Worm (Caenorhabditis elegans) whole organism, L3 larva: ENCODE results near the gene cdc-48.1.

Source experiments
- R02D3.7 ChIP-seq: fragments of 150-350 bp; optimal IDR thresholded peaks from 2 replicates; lab custom pipeline; 2014; ENCODE audit warnings: missing biosample characterization, missing genetic modification characterization
- ZK546.5 ChIP-seq: sonication (generic microtip); optimal IDR thresholded peaks from 2 replicates; lab custom pipeline; 2017; ENCODE audit warnings: missing biosample characterization, missing genetic modification characterization
- ama-1 ChIP-seq: fragments of 150-350 bp; optimal IDR thresholded peaks from 2 replicates; lab custom pipeline; 2018
- ceh-28 ChIP-seq: fragments of 150-350 bp; optimal IDR thresholded peaks from 2 replicates; lab custom pipeline; 2014; ENCODE audit warnings: missing biosample characterization, missing genetic modification reagents, missing genetic modification characterization
- ceh-9 ChIP-seq: sonication (generic microtip); optimal IDR thresholded peaks from 2 replicates; lab custom pipeline; 2018; ENCODE audit warnings: missing biosample characterization, missing genetic modification characterization
- daf-12 ChIP-seq: fragments of 150-350 bp; optimal IDR thresholded peaks from 2 replicates; lab custom pipeline; 2014; ENCODE audit warnings: missing biosample characterization, missing genetic modification reagents, missing genetic modification characterization
- egl-5 ChIP-seq: fragments of 150-350 bp; optimal IDR thresholded peaks from 2 replicates; lab custom pipeline; 2017; ENCODE audit warnings: missing biosample characterization, missing genetic modification reagents, missing genetic modification characterization, inconsistent platforms
- elt-1 ChIP-seq: fragments of 150-350 bp; optimal IDR thresholded peaks from 2 replicates; lab custom pipeline; 2014; ENCODE audit warnings: missing biosample characterization, missing genetic modification characterization
- elt-2 ChIP-seq: sonication (generic microtip); optimal IDR thresholded peaks from 2 replicates; lab custom pipeline; 2016; ENCODE audit warnings: missing genetic modification reagents, mild to moderate bottlenecking, missing genetic modification characterization, missing compliant biosample characterization
- elt-3 ChIP-seq, 3 experiments: fragments of 150-350 bp in 1 of 3; sonication (generic microtip) in 2 of 3; optimal IDR thresholded peaks; 2 replicates in 2 of 3; 4 replicates in 1 of 3; lab custom pipeline; 2014 to 2017; ENCODE audit warnings: missing biosample characterization in 3 of 3, missing genetic modification characterization in 3 of 3
- eor-1 ChIP-seq, 2 experiments: fragments of 150-350 bp; optimal IDR thresholded peaks; 2 replicates each; lab custom pipeline; 2014 to 2018; ENCODE audit warnings: missing biosample characterization in 2 of 2, missing genetic modification characterization in 2 of 2
- fos-1 ChIP-seq: fragments of 150-350 bp; optimal IDR thresholded peaks from 2 replicates; lab custom pipeline; 2014; ENCODE audit warnings: missing biosample characterization, missing genetic modification characterization
- hmg-11 ChIP-seq: sonication (generic microtip); optimal IDR thresholded peaks from 2 replicates; lab custom pipeline; 2016; ENCODE audit warnings: missing genetic modification characterization, missing compliant biosample characterization
- jun-1 ChIP-seq: fragments of 150-350 bp; optimal IDR thresholded peaks from 2 replicates; lab custom pipeline; 2014; ENCODE audit warnings: missing biosample characterization, missing genetic modification reagents, missing genetic modification characterization
- lin-15B ChIP-seq: fragments of 150-350 bp; optimal IDR thresholded peaks from 2 replicates; lab custom pipeline; 2014; ENCODE audit warnings: missing biosample characterization, missing genetic modification characterization
- lin-39 ChIP-seq: fragments of 150-350 bp; optimal IDR thresholded peaks from 2 replicates; lab custom pipeline; 2018; ENCODE audit warnings: missing biosample characterization, missing genetic modification reagents, missing genetic modification characterization
- lsy-12 ChIP-seq: sonication (generic microtip); optimal IDR thresholded peaks from 2 replicates; lab custom pipeline; 2016; ENCODE audit warnings: mild to moderate bottlenecking, missing genetic modification characterization, missing compliant biosample characterization
- mdl-1 ChIP-seq: fragments of 150-350 bp; optimal IDR thresholded peaks from 2 replicates; lab custom pipeline; 2014; ENCODE audit warnings: missing biosample characterization, missing genetic modification characterization
- mml-1 ChIP-seq: fragments of 150-350 bp; sonication (generic microtip); optimal IDR thresholded peaks from 3 replicates; lab custom pipeline; 2014; ENCODE audit warnings: missing biosample characterization, missing genetic modification characterization
- nfya-1 ChIP-seq: sonication (generic microtip); optimal IDR thresholded peaks from 2 replicates; lab custom pipeline; 2017; ENCODE audit warnings: missing genetic modification characterization, mild to moderate bottlenecking, missing compliant biosample characterization, antibody characterized with exemption, moderate library complexity; ENCODE audit not compliant: insufficient read depth
- nhr-11 ChIP-seq: fragments of 150-350 bp; optimal IDR thresholded peaks from 2 replicates; lab custom pipeline; 2014; ENCODE audit warnings: missing biosample characterization, missing genetic modification characterization
- nhr-12 ChIP-seq: fragments of 150-350 bp; optimal IDR thresholded peaks from 2 replicates; lab custom pipeline; 2014; ENCODE audit warnings: missing biosample characterization, missing genetic modification characterization
- nhr-23 ChIP-seq: fragments of 150-350 bp; optimal IDR thresholded peaks from 2 replicates; lab custom pipeline; 2014; ENCODE audit warnings: missing biosample characterization, missing genetic modification reagents, missing genetic modification characterization
- nhr-237 ChIP-seq: fragments of 150-350 bp; optimal IDR thresholded peaks from 2 replicates; lab custom pipeline; 2014; ENCODE audit warnings: missing biosample characterization, missing genetic modification characterization
- nhr-25 ChIP-seq: sonication (generic microtip); optimal IDR thresholded peaks from 2 replicates; lab custom pipeline; 2017; ENCODE audit warnings: missing biosample characterization, missing genetic modification characterization
- nhr-28 ChIP-seq: fragments of 150-350 bp; optimal IDR thresholded peaks from 2 replicates; lab custom pipeline; 2014; ENCODE audit warnings: missing biosample characterization, missing genetic modification characterization
- nhr-43 ChIP-seq: sonication (generic microtip); optimal IDR thresholded peaks from 2 replicates; lab custom pipeline; 2016; ENCODE audit warnings: mild to moderate bottlenecking, missing genetic modification characterization, missing compliant biosample characterization; ENCODE audit not compliant: poor library complexity, severe bottlenecking
- nhr-67 ChIP-seq: fragments of 150-350 bp; optimal IDR thresholded peaks from 2 replicates; lab custom pipeline; 2014; ENCODE audit warnings: missing biosample characterization, missing genetic modification characterization
- pha-4 ChIP-seq: fragments of 150-350 bp; optimal IDR thresholded peaks from 2 replicates; lab custom pipeline; 2014; ENCODE audit warnings: missing biosample characterization, missing genetic modification reagents, missing genetic modification characterization
- pqm-1 ChIP-seq: fragments of 150-350 bp; optimal IDR thresholded peaks from 2 replicates; lab custom pipeline; 2017; ENCODE audit warnings: missing biosample characterization, missing genetic modification characterization, inconsistent platforms
- sea-2 ChIP-seq: fragments of 150-350 bp; sonication (generic microtip); optimal IDR thresholded peaks from 4 replicates; lab custom pipeline; 2014; ENCODE audit warnings: missing biosample characterization, missing genetic modification reagents, missing genetic modification characterization
- skn-1 ChIP-seq: fragments of 150-350 bp; optimal IDR thresholded peaks from 2 replicates; lab custom pipeline; 2014; ENCODE audit warnings: missing biosample characterization, missing genetic modification characterization
- snpc-4 ChIP-seq: fragments of 150-350 bp; optimal IDR thresholded peaks from 2 replicates; lab custom pipeline; 2014; ENCODE audit warnings: missing biosample characterization, missing genetic modification characterization
- tbx-2 ChIP-seq: sonication (generic microtip); optimal IDR thresholded peaks from 2 replicates; lab custom pipeline; 2016; ENCODE audit warnings: mild to moderate bottlenecking, missing genetic modification characterization, missing compliant biosample characterization
- unc-39 ChIP-seq: sonication (generic microtip); optimal IDR thresholded peaks from 4 replicates; lab custom pipeline; 2017; ENCODE audit warnings: missing biosample characterization, missing genetic modification characterization
- ztf-11 ChIP-seq: fragments of 150-350 bp; optimal IDR thresholded peaks from 2 replicates; lab custom pipeline; 2014; ENCODE audit warnings: missing biosample characterization, missing genetic modification characterization
- ztf-4 ChIP-seq: fragments of 150-350 bp; optimal IDR thresholded peaks from 2 replicates; lab custom pipeline; 2014; ENCODE audit warnings: missing biosample characterization, missing genetic modification characterization

The cdc-48.1 gene

DNA sequence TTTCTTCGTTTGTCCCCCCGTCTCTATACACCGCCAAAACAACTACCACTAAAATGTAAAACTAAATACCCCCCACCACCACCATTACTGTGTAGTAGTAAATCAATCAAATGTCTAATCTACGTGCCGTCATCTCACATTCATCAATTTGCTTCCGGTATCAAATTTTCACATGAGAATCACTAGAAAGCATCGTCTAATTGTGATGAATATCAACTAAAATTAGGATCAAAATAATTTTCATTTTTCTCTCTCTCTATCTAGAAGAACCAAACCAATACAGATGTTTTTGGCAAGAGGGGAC, 16.5 kb downstream of the cdc-48.1 start:
- no peak for TF ChIP-seq R02D3.7 (tag; lab: Kevin White, UChicago)
- no peak for TF ChIP-seq snpc-4 (tag; lab: Kevin White, UChicago)
- peak; percentile 3 for TF ChIP-seq nhr-11
- no peak for TF ChIP-seq unc-39 (tag; lab: Kevin White, UChicago)
- no peak for TF ChIP-seq ceh-28 (tag; lab: Kevin White, UChicago)
- TF ChIP-seq nhr-237 (tag; lab: Kevin White, UChicago), result no peak
- TF ChIP-seq jun-1 (tag; lab: Kevin White, UChicago), result no peak
- no peak for TF ChIP-seq tbx-2 (tag; lab: Kevin White, UChicago)
- no peak for TF ChIP-seq nhr-23 (tag; lab: Kevin White, UChicago)
- no peak for TF ChIP-seq eor-1 (tag; optimal IDR thresholded peaks at IDR 0.05; lab: Kevin White, UChicago)
- TF ChIP-seq ztf-11 (tag; lab: Kevin White, UChicago), result no peak
- no peak for TF ChIP-seq lin-15B
- TF ChIP-seq elt-2 (tag; lab: Kevin White, UChicago), result no peak
- no peak for TF ChIP-seq ceh-9 (tag; lab: Kevin White, UChicago)
- TF ChIP-seq lin-39 (tag; lab: Kevin White, UChicago), result peak; percentile 14
- TF ChIP-seq nhr-28, result no peak
- TF ChIP-seq elt-1 (tag; lab: Kevin White, UChicago), result no peak
- no peak for TF ChIP-seq sea-2 (GFP tag; lab: Kevin White, UChicago)
- TF ChIP-seq skn-1, result no peak
- TF ChIP-seq pha-4, result no peak
- TF ChIP-seq egl-5 (tag; lab: Kevin White, UChicago), result no peak
- TF ChIP-seq nhr-25 (tag; lab: Kevin White, UChicago), result peak; percentile 24
- TF ChIP-seq nfya-1 (tag; lab: Kevin White, UChicago), result peak; percentile 5
- no peak for TF ChIP-seq fos-1
- no peak for TF ChIP-seq daf-12
- no peak for TF ChIP-seq nhr-12 (tag; lab: Kevin White, UChicago)
- TF ChIP-seq ztf-4 (tag; lab: Kevin White, UChicago), result peak; percentile 36
- no peak for TF ChIP-seq nhr-67 (tag; lab: Kevin White, UChicago)
- no peak for TF ChIP-seq mml-1 (tag; lab: Kevin White, UChicago)
- no peak for TF ChIP-seq ZK546.5 (tag; lab: Kevin White, UChicago)
- TF ChIP-seq ama-1 (lab: Kevin White, UChicago), result no peak
- TF ChIP-seq hmg-11 (tag; lab: Kevin White, UChicago), result no peak
- no peak for TF ChIP-seq pqm-1 (tag; lab: Kevin White, UChicago)

DNA sequence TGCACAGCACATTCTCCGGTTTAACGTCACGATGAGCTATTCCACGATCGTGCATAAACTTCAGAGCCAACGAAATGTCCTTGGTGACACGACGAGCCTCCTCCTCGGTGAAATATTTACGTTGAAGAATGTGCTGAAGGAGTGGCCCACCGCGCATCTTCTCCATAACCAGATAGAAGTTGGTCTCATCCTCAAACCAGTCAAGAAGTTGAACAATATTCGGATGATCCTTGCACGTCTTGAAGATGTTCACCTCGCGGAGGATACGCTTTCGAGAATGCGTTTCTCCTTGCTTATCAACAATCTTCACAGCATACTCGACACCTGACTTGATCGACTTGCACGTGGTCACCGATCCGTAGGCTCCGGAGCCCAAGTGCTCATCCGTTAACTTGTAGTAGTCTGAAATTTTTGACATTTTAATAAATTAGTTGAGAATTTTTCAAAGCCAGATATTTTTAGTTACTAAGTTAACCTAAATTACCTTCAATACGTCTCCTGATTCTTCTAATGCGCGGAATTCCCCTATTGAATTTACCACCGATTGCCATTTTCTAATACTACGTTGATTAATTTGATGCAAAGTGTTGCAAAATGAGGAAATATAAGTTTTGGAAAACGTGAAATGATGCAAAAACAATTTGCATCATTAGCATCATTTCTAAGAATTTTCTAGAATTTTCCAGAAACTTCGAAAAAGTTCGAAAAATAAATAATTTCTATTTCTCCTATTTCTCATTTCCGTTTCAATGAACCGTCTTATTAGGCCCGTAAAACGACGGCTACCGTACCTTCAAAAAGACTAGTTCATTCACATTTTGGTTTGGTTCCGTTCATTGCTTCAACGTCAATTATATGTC, 17.1 kb downstream of the cdc-48.1 start:
- TF ChIP-seq pqm-1 (tag; lab: Kevin White, UChicago), result no peak
- TF ChIP-seq nfya-1 (tag; lab: Kevin White, UChicago), result peak; percentile 16
- TF ChIP-seq nhr-23 (tag; lab: Kevin White, UChicago), result no peak
- no peak for TF ChIP-seq snpc-4 (tag; lab: Kevin White, UChicago)
- TF ChIP-seq lsy-12 (tag; lab: Kevin White, UChicago), result no peak
- no peak for TF ChIP-seq mdl-1 (tag; lab: Kevin White, UChicago)
- no peak for TF ChIP-seq daf-12
- no peak for TF ChIP-seq elt-1 (tag; lab: Kevin White, UChicago)
- TF ChIP-seq pha-4, result peak; percentile 3
- peak; percentile 70 for TF ChIP-seq ama-1 (lab: Kevin White, UChicago)
- TF ChIP-seq nhr-43 (tag; lab: Kevin White, UChicago), result peak; percentile 37
- no peak for TF ChIP-seq lin-39 (tag; lab: Kevin White, UChicago)
- TF ChIP-seq eor-1 (tag; optimal IDR thresholded peaks at IDR 0.05; lab: Kevin White, UChicago), result peak in 1 of 2 experiments; percentile 28

DNA sequence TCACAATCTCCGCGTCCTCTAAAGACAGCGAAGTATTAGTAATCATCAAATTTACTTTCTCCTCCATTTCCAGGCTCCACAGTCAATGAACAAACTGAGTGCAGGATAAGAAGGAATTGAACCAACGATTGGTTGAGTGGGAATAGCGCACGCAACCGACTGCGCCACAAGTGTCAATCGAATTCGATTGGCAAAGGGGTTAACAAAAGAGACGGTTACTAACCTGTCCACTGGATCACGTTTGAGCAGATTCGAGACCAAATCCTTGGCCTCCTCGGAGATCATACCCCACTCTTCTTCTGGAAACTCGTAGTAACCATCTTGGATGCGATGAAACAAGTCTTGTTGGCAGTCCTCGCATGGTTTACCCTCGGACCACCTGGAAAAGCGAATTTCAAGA, 18.0 kb downstream of the cdc-48.1 start:
- TF ChIP-seq elt-3 (tag; optimal IDR thresholded peaks at IDR 0.05; lab: Kevin White, UChicago) (no peak), nhr-43 (tag; lab: Kevin White, UChicago) (peak; percentile 50), ama-1 (lab: Kevin White, UChicago) (peak; percentile 38), nhr-25 (tag; lab: Kevin White, UChicago) (peak; percentile 65)
- TF ChIP-seq, all 47 proteins: peak for 3
